Worm (Caenorhabditis elegans) whole organism, dauer: ENCODE measurements around the gene lido-18.

Experiments used
- unc-62 ChIP-seq: sonication (generic microtip); optimal IDR thresholded peaks from 2 replicates; lab custom pipeline; 2017; ENCODE audit warnings: missing biosample characterization, missing genetic modification reagents, missing genetic modification characterization

Gene lido-18

ce11 chrIII:7661162-7661561 is 916 bp upstream of the lido-18 start:
- no peak for TF ChIP-seq unc-62

ce11 chrIII:7665928-7666327 is 3.9 kb downstream of the lido-18 start:
- TF ChIP-seq unc-62: no peak

ce11 chrIII:7672411-7672810 is 10.3 kb downstream of the lido-18 start:
- TF ChIP-seq unc-62: no peak

DNA sequence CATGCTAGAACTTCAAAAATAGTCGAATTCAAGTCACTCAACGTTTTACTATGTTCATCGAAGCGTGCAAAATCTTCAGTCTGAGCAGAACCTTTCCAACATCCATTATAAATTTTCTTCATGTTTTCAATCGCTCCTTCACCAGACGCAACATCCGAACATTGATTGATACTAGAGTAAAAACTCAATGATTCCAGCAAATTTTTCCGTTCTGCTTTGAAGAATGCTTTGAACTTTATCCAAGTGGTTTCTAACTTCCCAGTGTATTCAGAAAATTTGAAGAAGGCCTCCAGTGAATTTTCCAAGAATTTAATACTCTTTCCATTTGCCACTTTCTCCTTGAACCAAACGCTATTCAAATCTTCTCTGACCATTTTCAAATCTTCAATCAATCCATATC is 30.2 kb downstream of the lido-18 start:
- no peak for TF ChIP-seq unc-62

ce11 chrIII:7694274-7694673 is 32.2 kb downstream of the lido-18 start, which contains the start of gene C18H2.5:
TSS of gene C18H2.5 (minus strand) at chrIII:7694374.
- no peak for TF ChIP-seq unc-62

- no peak for TF ChIP-seq unc-62
These were observed 41.4 kb downstream of the lido-18 start for ce11 chrIII:7703474-7703873.

DNA sequence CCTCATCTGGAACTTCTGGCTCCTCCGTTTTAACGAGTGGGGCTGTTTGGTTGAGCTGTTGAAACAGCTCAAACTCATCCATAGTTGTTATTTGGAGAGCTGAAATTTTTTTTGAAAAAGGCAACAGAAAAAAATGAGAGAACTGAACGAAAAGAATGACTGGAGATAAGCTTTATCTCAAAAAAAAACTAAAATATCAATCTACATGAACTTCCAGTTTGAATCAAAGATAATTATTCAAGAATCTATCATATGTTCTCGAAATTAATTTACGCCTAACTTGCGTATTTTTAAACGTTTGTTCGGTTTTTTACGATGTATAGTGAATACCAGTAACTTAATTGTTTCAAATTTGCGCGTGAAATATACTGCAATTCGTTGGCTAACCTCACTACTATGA is 47.3 kb downstream of the lido-18 start, which contains the start of gene lin-13:
Gene lin-13 (minus strand): TSS at position 101 of the 400 bp plus-strand sequence.
- TF ChIP-seq unc-62: no peak

- TF ChIP-seq unc-62: no peak
These were observed 48.0 kb downstream of the lido-18 start for ce11 chrIII:7710066-7710465.

DNA sequence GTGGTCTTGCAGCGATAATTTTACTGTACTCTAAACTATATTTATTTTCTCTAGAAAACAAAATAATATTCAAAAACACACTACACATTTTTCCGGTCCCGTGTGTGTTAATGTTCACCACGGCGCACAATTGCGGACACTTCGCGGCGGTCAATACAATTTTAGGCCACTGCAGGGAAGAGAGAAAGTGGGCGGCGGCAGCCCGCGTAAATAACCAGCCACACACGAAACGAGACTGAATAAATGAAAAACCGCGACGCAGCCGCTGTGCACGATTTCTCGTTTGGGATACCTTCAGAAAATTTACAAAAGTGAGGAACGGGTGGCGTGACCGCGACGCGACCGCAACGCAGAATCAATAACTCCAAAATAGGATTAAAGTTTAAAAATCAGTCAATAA is 48.9 kb downstream of the lido-18 start:
- no peak for TF ChIP-seq unc-62

DNA sequence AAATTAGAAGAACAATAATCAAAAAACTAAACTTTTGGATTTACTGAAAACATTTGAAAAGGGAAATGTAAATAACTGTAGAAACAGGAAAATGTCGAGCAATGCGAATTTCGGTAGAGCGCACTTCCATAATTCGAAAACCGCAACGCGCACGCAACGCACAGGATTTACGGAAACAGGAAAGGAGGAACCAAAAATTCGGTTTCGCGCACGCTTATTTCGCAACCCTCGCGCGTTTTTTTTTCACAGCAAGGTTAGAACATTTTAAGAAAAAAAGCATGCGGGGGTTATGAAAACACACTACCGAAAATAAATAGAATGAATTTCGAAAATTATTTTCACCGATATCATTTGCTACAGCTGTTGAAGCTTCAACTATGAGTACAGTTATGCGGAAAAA is 49.4 kb downstream of the lido-18 start:
- no peak for TF ChIP-seq unc-62

DNA sequence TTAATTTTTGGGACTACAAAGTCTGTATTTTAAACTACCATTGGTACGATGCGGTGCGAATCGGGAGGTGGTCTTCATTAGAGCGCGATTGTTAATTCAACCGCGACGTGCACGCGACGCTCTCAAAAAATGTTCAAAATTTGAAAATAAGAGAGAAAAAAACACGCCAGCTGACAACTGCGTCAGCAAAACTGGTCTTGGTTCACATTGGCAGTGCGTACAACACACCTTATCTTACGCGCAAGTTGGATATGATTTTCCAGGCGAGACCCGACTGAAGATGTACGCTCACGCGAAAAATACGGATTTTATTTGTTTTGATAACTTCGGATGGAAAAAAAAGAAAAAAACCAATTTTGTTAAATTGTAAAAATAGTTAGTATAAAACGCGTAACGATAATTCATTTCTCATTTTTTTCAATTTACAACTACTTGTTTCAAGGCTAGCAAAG is 49.9 kb downstream of the lido-18 start, which contains the start of gene C03B8.3:
Gene C03B8.3 (plus strand): TSS at position 402 of the 452 bp plus-strand sequence.
- TF ChIP-seq unc-62: no peak

DNA sequence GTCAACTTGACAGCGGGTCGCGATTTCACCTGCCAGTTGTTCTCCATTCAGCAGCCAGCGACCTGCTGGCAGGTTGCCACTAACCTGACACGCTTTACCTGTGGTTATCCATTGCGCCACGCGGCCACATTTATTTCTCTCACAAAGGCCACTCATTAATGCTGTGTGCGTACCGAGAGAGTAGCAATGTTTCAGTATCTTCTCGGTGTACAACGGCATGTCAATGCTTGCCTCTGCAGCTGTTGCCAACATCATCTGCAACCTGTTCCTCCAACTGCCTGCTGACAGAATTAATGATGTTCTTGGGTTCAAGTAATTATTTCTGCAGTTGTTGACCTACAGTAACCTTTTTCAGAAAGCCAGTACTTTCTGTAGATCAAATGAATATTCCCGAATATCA is 54.5 kb downstream of the lido-18 start:
- TF ChIP-seq unc-62: no peak
